Worm (Caenorhabditis elegans): Measurements from ENCODE around the gene fbxa-192.

ce11 chrV:17658824-17659223 is 8.5 kb upstream of the fbxa-192 start:
- TF ChIP-seq nhr-77 (tag; optimal IDR thresholded peaks at IDR 0.05) (no peak), ceh-63 (GFP tag; optimal IDR thresholded peaks at IDR 0.05) (no peak), ces-1 (GFP tag; optimal IDR thresholded peaks at IDR 0.05) (no peak), ztf-11 (tag; optimal IDR thresholded peaks at IDR 0.05) (no peak), hlh-4 (tag; optimal IDR thresholded peaks at IDR 0.05) (no peak), unc-30 (tag; optimal IDR thresholded peaks at IDR 0.05) (no peak), nhr-28 (tag; optimal IDR thresholded peaks at IDR 0.05) (no peak), elt-3 (tag; optimal IDR thresholded peaks at IDR 0.05) (no peak), nhr-237 (tag; optimal IDR thresholded peaks at IDR 0.05) (no peak), lsy-2 (tag; optimal IDR thresholded peaks at IDR 0.05) (no peak), skn-1 (tag; optimal IDR thresholded peaks at IDR 0.05) (no peak), C16A3.4 (tag; optimal IDR thresholded peaks at IDR 0.05) (no peak)

Measured in whole organism, L1 larva.